Fruit fly (Drosophila melanogaster) whole organism, embryonic: ENCODE measurements around the gene SecCl.

Source experiments
- Atf6 ChIP-seq: fragments of 200-800 bp; sonication (Bioruptor generic); IDR thresholded peaks from 2 replicates; pipeline ENCODE4 v1.3.6; 2022; ENCODE audit warnings: missing biosample characterization, missing genetic modification characterization
- B-H2 ChIP-seq: fragments of 200-800 bp; sonication (Bioruptor generic); optimal IDR thresholded peaks from 2 replicates; lab custom pipeline; 2018; ENCODE audit warnings: missing biosample characterization, mild to moderate bottlenecking, missing genetic modification characterization
- CG10209 ChIP-seq: fragments of 200-800 bp; sonication (Bioruptor generic); optimal IDR thresholded peaks from 3 replicates; lab custom pipeline; 2017; ENCODE audit warnings: missing biosample characterization, mild to moderate bottlenecking, missing genetic modification characterization, missing genetic modification reagents
- CG10431 ChIP-seq: fragments of 200-800 bp; sonication (Bioruptor generic); optimal IDR thresholded peaks from 3 replicates; lab custom pipeline; 2018; ENCODE audit warnings: missing biosample characterization, mild to moderate bottlenecking, missing genetic modification characterization
- CG12942 ChIP-seq: fragments of 200-800 bp; sonication (Bioruptor generic); optimal IDR thresholded peaks from 3 replicates; lab custom pipeline; 2016; ENCODE audit warnings: missing biosample characterization, missing genetic modification characterization
- CG14441 ChIP-seq: fragments of 200-800 bp; sonication (Bioruptor generic); IDR thresholded peaks from 2 replicates; pipeline ENCODE4 v1.3.6; 2022; ENCODE audit warnings: missing biosample characterization, missing genetic modification characterization
- CG14710 ChIP-seq: fragments of 200-800 bp; sonication (Bioruptor generic); optimal IDR thresholded peaks from 3 replicates; lab custom pipeline; 2019; ENCODE audit warnings: missing biosample characterization, mild to moderate bottlenecking, missing genetic modification characterization, moderate library complexity
- CG1832 ChIP-seq: fragments of 200-800 bp; sonication (Bioruptor generic); optimal IDR thresholded peaks from 2 replicates; lab custom pipeline; 2017; ENCODE audit warnings: missing biosample characterization, mild to moderate bottlenecking, missing genetic modification characterization, inconsistent platforms
- CG31224 ChIP-seq: fragments of 200-800 bp; sonication (Bioruptor generic); IDR thresholded peaks from 2 replicates; pipeline ENCODE4 v1.3.6; 2022; ENCODE audit warnings: missing biosample characterization, missing genetic modification characterization
- CG3163 ChIP-seq: fragments of 200-800 bp; sonication (Bioruptor generic); optimal IDR thresholded peaks from 3 replicates; lab custom pipeline; 2016; ENCODE audit warnings: missing biosample characterization, missing genetic modification characterization
- CG32772 ChIP-seq: fragments of 200-800 bp; sonication (Bioruptor generic); IDR thresholded peaks from 2 replicates; pipeline ENCODE4 v1.3.6; 2022; ENCODE audit warnings: missing biosample characterization, missing genetic modification characterization
- CG33557 ChIP-seq: fragments of 200-800 bp; sonication (Bioruptor generic); optimal IDR thresholded peaks from 2 replicates; lab custom pipeline; 2019; ENCODE audit warnings: missing biosample characterization, mild to moderate bottlenecking, missing genetic modification characterization, moderate library complexity
- CG4282 ChIP-seq: fragments of 200-800 bp; sonication (Bioruptor generic); optimal IDR thresholded peaks from 2 replicates; lab custom pipeline; 2016; ENCODE audit warnings: missing biosample characterization, missing genetic modification characterization
- CG4328 ChIP-seq: fragments of 200-800 bp; sonication (Bioruptor generic); optimal IDR thresholded peaks from 3 replicates; lab custom pipeline; 2017; ENCODE audit warnings: missing biosample characterization, missing genetic modification reagents, missing genetic modification characterization
- CG4424 ChIP-seq: fragments of 200-800 bp; sonication (Bioruptor generic); optimal IDR thresholded peaks from 3 replicates; lab custom pipeline; 2016; ENCODE audit warnings: missing biosample characterization, missing genetic modification characterization
- CG4707 ChIP-seq: fragments of 200-800 bp; sonication (Bioruptor generic); optimal IDR thresholded peaks from 2 replicates; lab custom pipeline; 2018; ENCODE audit warnings: missing biosample characterization, mild to moderate bottlenecking, missing genetic modification characterization, moderate library complexity
- CG8765 ChIP-seq: fragments of 200-800 bp; sonication (Bioruptor generic); IDR thresholded peaks from 2 replicates; pipeline ENCODE4 v1.3.6; 2022; ENCODE audit warnings: missing biosample characterization, missing genetic modification characterization
- CG9817 ChIP-seq: fragments of 200-800 bp; sonication (Bioruptor generic); optimal IDR thresholded peaks from 2 replicates; lab custom pipeline; 2018; ENCODE audit warnings: missing biosample characterization, mild to moderate bottlenecking, missing genetic modification characterization, moderate library complexity
- CTCF ChIP-seq: fragments of 200-800 bp; sonication (Bioruptor generic); optimal IDR thresholded peaks from 2 replicates; lab custom pipeline; 2017; ENCODE audit warnings: missing biosample characterization, mild to moderate bottlenecking, missing genetic modification characterization, moderate library complexity
- D ChIP-seq, 2 experiments: fragments of 200-800 bp in 1 of 2; fragments of >200 bp in 1 of 2; sonication (Bioruptor generic) in 1 of 2; optimal IDR thresholded peaks; 2 replicates in 1 of 2; 3 replicates in 1 of 2; lab custom pipeline; 2017; ENCODE audit warnings: mild to moderate bottlenecking in 1 of 2, missing biosample characterization in 1 of 2, missing genetic modification characterization in 1 of 2, missing genetic modification reagents in 1 of 2
- Deaf1 ChIP-seq: fragments of 200-800 bp; optimal IDR thresholded peaks from 3 replicates; lab custom pipeline; 2019; ENCODE audit warnings: missing biosample characterization, mild to moderate bottlenecking, missing genetic modification characterization, moderate library complexity
- Dll ChIP-seq: fragments of 200-800 bp; sonication (Bioruptor generic); IDR thresholded peaks from 4 replicates; pipeline ENCODE4 v1.3.6; 2022; ENCODE audit warnings: missing biosample characterization, missing genetic modification characterization; ENCODE audit not compliant: partially characterized antibody
- E2f1 ChIP-seq: fragments of 200-800 bp; sonication (Bioruptor generic); IDR thresholded peaks from 2 replicates; pipeline ENCODE4 v1.3.6; 2022; ENCODE audit warnings: missing biosample characterization, missing genetic modification characterization
- Fer2 ChIP-seq: fragments of 200-800 bp; sonication (Bioruptor generic); optimal IDR thresholded peaks from 2 replicates; lab custom pipeline; 2018; ENCODE audit warnings: missing biosample characterization, mild to moderate bottlenecking, missing genetic modification characterization, moderate library complexity
- H2.0 ChIP-seq: fragments of 200-800 bp; sonication (Bioruptor generic); IDR thresholded peaks from 2 replicates; pipeline ENCODE4 v1.3.6; 2022; ENCODE audit warnings: missing biosample characterization, missing genetic modification characterization
- Hsf ChIP-seq: fragments of 200-800 bp; sonication (Bioruptor generic); optimal IDR thresholded peaks from 3 replicates; lab custom pipeline; 2016; ENCODE audit warnings: missing biosample characterization, missing genetic modification characterization
- Lpt ChIP-seq: fragments of >200 bp; optimal IDR thresholded peaks from 2 replicates; lab custom pipeline; 2018; ENCODE audit warnings: missing biosample characterization, missing genetic modification characterization
- MBD-R2 ChIP-seq: fragments of 200-800 bp; sonication (Bioruptor generic); IDR thresholded peaks from 2 replicates; pipeline ENCODE4 v1.3.6; 2022; ENCODE audit warnings: missing biosample characterization, missing genetic modification characterization
- Oaz ChIP-seq: fragments of 200-800 bp; sonication (Bioruptor generic); IDR thresholded peaks from 2 replicates; pipeline ENCODE4 v1.3.6; 2022; ENCODE audit warnings: missing biosample characterization, missing genetic modification characterization
- Rfx ChIP-seq: fragments of 200-800 bp; sonication (Bioruptor generic); IDR thresholded peaks from 2 replicates; pipeline ENCODE4 v1.3.6; 2022; ENCODE audit warnings: missing biosample characterization, missing genetic modification characterization
- Side ChIP-seq: fragments of 200-800 bp; sonication (Bioruptor generic); optimal IDR thresholded peaks from 2 replicates; lab custom pipeline; 2016; ENCODE audit warnings: missing biosample characterization, missing genetic modification characterization
- ap ChIP-seq: fragments of 200-800 bp; sonication (Bioruptor generic); IDR thresholded peaks from 2 replicates; pipeline ENCODE4 v1.3.6; 2022; ENCODE audit warnings: missing biosample characterization, missing genetic modification characterization
- croc ChIP-seq: fragments of 200-800 bp; sonication (Bioruptor generic); conservative IDR thresholded peaks from 3 replicates; pipeline ENCODE4 v1.3.6; 2022; ENCODE audit warnings: missing biosample characterization, missing genetic modification characterization
- exex ChIP-seq: fragments of 200-800 bp; sonication (Bioruptor generic); optimal IDR thresholded peaks from 4 replicates; lab custom pipeline; 2018; ENCODE audit warnings: missing biosample characterization, mild to moderate bottlenecking, missing genetic modification characterization, moderate library complexity
- gcm2 ChIP-seq: fragments of 200-800 bp; sonication (Bioruptor generic); optimal IDR thresholded peaks from 2 replicates; lab custom pipeline; 2016; ENCODE audit warnings: missing biosample characterization, missing genetic modification characterization
- gt ChIP-seq: fragments of 200-800 bp; sonication (Bioruptor generic); IDR thresholded peaks from 2 replicates; pipeline ENCODE4 v1.3.6; 2022; ENCODE audit warnings: missing biosample characterization, missing genetic modification characterization
- insv ChIP-seq, 2 experiments: fragments of 200-800 bp; sonication (Bioruptor generic); optimal IDR thresholded peaks; 3 replicates each; lab custom pipeline; 2016 to 2018; ENCODE audit warnings: missing biosample characterization in 2 of 2, missing genetic modification characterization in 2 of 2
- jigr1 ChIP-seq: fragments of 200-800 bp; sonication (Bioruptor generic); IDR thresholded peaks from 3 replicates; pipeline ENCODE4 v1.3.6; 2022; ENCODE audit warnings: missing biosample characterization, missing genetic modification characterization
- jumu ChIP-seq: fragments of 200-800 bp; sonication (Bioruptor generic); optimal IDR thresholded peaks from 3 replicates; lab custom pipeline; 2016; ENCODE audit warnings: missing biosample characterization, missing genetic modification characterization
- org-1 ChIP-seq: fragments of 200-800 bp; sonication (Bioruptor generic); optimal IDR thresholded peaks from 2 replicates; lab custom pipeline; 2017; ENCODE audit warnings: missing biosample characterization, missing genetic modification characterization
- phol ChIP-seq: fragments of 200-800 bp; sonication (Bioruptor generic); optimal IDR thresholded peaks from 3 replicates; lab custom pipeline; 2018; ENCODE audit warnings: missing biosample characterization, mild to moderate bottlenecking, missing genetic modification characterization, moderate library complexity
- psq ChIP-seq: fragments of 200-800 bp; sonication (Bioruptor generic); optimal IDR thresholded peaks from 2 replicates; lab custom pipeline; 2017; ENCODE audit warnings: missing biosample characterization, missing genetic modification characterization
- ro ChIP-seq: fragments of 200-800 bp; sonication (Bioruptor generic); IDR thresholded peaks from 2 replicates; pipeline ENCODE4 v1.3.6; 2022; ENCODE audit warnings: missing biosample characterization, missing genetic modification characterization
- run ChIP-seq: fragments of 200-800 bp; sonication (Bioruptor generic); optimal IDR thresholded peaks from 3 replicates; lab custom pipeline; 2018; ENCODE audit warnings: missing biosample characterization, mild to moderate bottlenecking, missing genetic modification characterization
- sd ChIP-seq: fragments of 200-800 bp; sonication (Bioruptor generic); optimal IDR thresholded peaks from 3 replicates; lab custom pipeline; 2018; ENCODE audit warnings: missing biosample characterization, mild to moderate bottlenecking, missing genetic modification characterization, moderate library complexity
- seq ChIP-seq: fragments of 200-800 bp; sonication (Bioruptor generic); IDR thresholded peaks from 2 replicates; pipeline ENCODE4 v1.3.6; 2022; ENCODE audit warnings: missing biosample characterization, missing genetic modification characterization
- sna ChIP-seq: fragments of 200-800 bp; sonication (Bioruptor generic); IDR thresholded peaks from 2 replicates; pipeline ENCODE4 v1.3.6; 2022; ENCODE audit warnings: missing biosample characterization, missing genetic modification characterization; ENCODE audit not compliant: partially characterized antibody
- tx ChIP-seq: fragments of 200-800 bp; sonication (Bioruptor generic); optimal IDR thresholded peaks from 2 replicates; lab custom pipeline; 2016; ENCODE audit warnings: missing biosample characterization, missing genetic modification characterization
- zen2 ChIP-seq: fragments of 200-800 bp; sonication (Bioruptor generic); IDR thresholded peaks from 3 replicates; pipeline ENCODE4 v1.3.6; 2022; ENCODE audit warnings: missing biosample characterization, missing genetic modification characterization; ENCODE audit not compliant: partially characterized antibody
- zfh2 ChIP-seq: fragments of 200-800 bp; sonication (Bioruptor generic); optimal IDR thresholded peaks from 2 replicates; lab custom pipeline; 2016; ENCODE audit warnings: missing biosample characterization, missing genetic modification characterization

SecCl gene

dm6 chr3L:17513893-17514616 is 44.1 kb downstream of the SecCl start, which contains the start of the genes U4-U6-60K and CG7564 (continued):
- TF ChIP-seq CG33557 (GFP tag; lab: Kevin White, UChicago) (peak; percentile 56), CG12942 (GFP tag; lab: Kevin White, UChicago) (peak; percentile 61), gt (GFP tag; lab: Robert Waterston, UW) (no peak), CG4328 (GFP tag; lab: Kevin White, UChicago) (peak; percentile 46), Deaf1 (peak; percentile 4), CG4282 (GFP tag; lab: Kevin White, UChicago) (peak; percentile 8), ap (GFP tag; lab: Robert Waterston, UW) (no peak), Rfx (peak; percentile 79), CG14441 (GFP tag; lab: Robert Waterston, UW) (no peak), D (optimal IDR thresholded peaks at IDR 0.05; lab: Kevin White, UChicago) (peak; percentile 22), D (GFP tag; optimal IDR thresholded peaks at IDR 0.05; lab: Kevin White, UChicago) (peak; percentile 46), CG31224 (GFP tag; lab: Robert Waterston, UW) (peak; percentile 40; the same call in 1 of the 2 replicates), CG3163 (peak; percentile 14), CG1832 (GFP tag; lab: Kevin White, UChicago) (no peak), E2f1 (GFP tag; lab: Robert Waterston, UW) (no peak), Lpt (no peak), ro (GFP tag; lab: Robert Waterston, UW) (no peak), zen2 (GFP tag; lab: Robert Waterston, UW) (peak; percentile 83), CG4424 (GFP tag; lab: Kevin White, UChicago) (peak; percentile 55), CG32772 (GFP tag; lab: Robert Waterston, UW) (no peak), MBD-R2 (GFP tag; lab: Robert Waterston, UW) (0 out of 2 replicates have a peak, but pooled peaks have one; percentile 27), org-1 (GFP tag; lab: Kevin White, UChicago) (no peak), run (tag; lab: Kevin White, UChicago) (no peak), Atf6 (GFP tag; lab: Robert Waterston, UW) (no peak), CG8765 (GFP tag; lab: Robert Waterston, UW) (peak; percentile 49; the same call in 1 of the 2 replicates), CG10209 (GFP tag; lab: Kevin White, UChicago) (peak; percentile 72), B-H2 (GFP tag; lab: Kevin White, UChicago) (peak; percentile 33), seq (GFP tag; lab: Robert Waterston, UW) (peak; percentile 69), psq (GFP tag; lab: Kevin White, UChicago) (peak; percentile 16), phol (tag; lab: Kevin White, UChicago) (peak; percentile 79), jigr1 (GFP tag; lab: Robert Waterston, UW) (peak; percentile 24; the same call in 1 of the 3 replicates), sd (peak; percentile 68), CTCF (GFP tag; lab: Kevin White, UChicago) (no peak), CG4707 (GFP tag; lab: Kevin White, UChicago) (no peak), croc (no peak), Oaz (GFP tag; lab: Robert Waterston, UW) (no peak), insv (GFP tag; optimal IDR thresholded peaks at IDR 0.05; lab: Kevin White, UChicago) (peak in 1 of 2 experiments; percentile 14), exex (tag; lab: Kevin White, UChicago) (peak; percentile 25), Fer2 (peak; percentile 43), Hsf (GFP tag; lab: Kevin White, UChicago) (peak; percentile 75), jumu (peak; percentile 50), zfh2 (peak; percentile 81), Dll (GFP tag; lab: Robert Waterston, UW) (peak; percentile 95), H2.0 (GFP tag; lab: Robert Waterston, UW) (0 out of 2 replicates have a peak, but pooled peaks have one; percentile 30), Side (GFP tag; lab: Kevin White, UChicago) (peak; percentile 23), tx (GFP tag; lab: Kevin White, UChicago) (peak; percentile 38), CG10431 (GFP tag; lab: Kevin White, UChicago) (no peak), CG14710 (tag; lab: Kevin White, UChicago) (peak; percentile 82), gcm2 (GFP tag; lab: Kevin White, UChicago) (no peak), CG9817 (peak; percentile 63), sna (peak; percentile 91)
